Fruit fly (Drosophila melanogaster): ENCODE measurements around the gene CG13051.

CG13051 gene

dm6 chr3L:16309972-16310371, 45.1 kb upstream of the CG13051 start (continued):
- no peak for TF ChIP-seq Gug (GFP tag; IDR thresholded peaks at IDR 0.05)
- TF ChIP-seq salr (GFP tag; optimal IDR thresholded peaks at IDR 0.05): peak in 1 of 2 experiments; percentile 44
- TF ChIP-seq CG8319 (GFP tag; optimal IDR thresholded peaks at IDR 0.05): no peak
- peak; percentile 74 for TF ChIP-seq Eip78C (GFP tag)
- peak; percentile 29 for TF ChIP-seq net (GFP tag; optimal IDR thresholded peaks at IDR 0.05)
- TF ChIP-seq Lpt (GFP tag; optimal IDR thresholded peaks at IDR 0.05): peak; percentile 56
- TF ChIP-seq fd85E (GFP tag; optimal IDR thresholded peaks at IDR 0.05): no peak
- peak; percentile 77 for TF ChIP-seq Hr4 (GFP tag; optimal IDR thresholded peaks at IDR 0.05)
- TF ChIP-seq CG10669 (GFP tag; optimal IDR thresholded peaks at IDR 0.05): no peak
- peak; percentile 8 for TF ChIP-seq CG11762 (GFP tag; optimal IDR thresholded peaks at IDR 0.05; ENCODE audit: insufficient read depth)
- TF ChIP-seq CG6808 (GFP tag; optimal IDR thresholded peaks at IDR 0.05): no peak
- TF ChIP-seq CG8632 (GFP tag; optimal IDR thresholded peaks at IDR 0.05): no peak
- TF ChIP-seq CG6276 (GFP tag; optimal IDR thresholded peaks at IDR 0.05): peak; percentile 69
- TF ChIP-seq CG6163 (GFP tag; IDR thresholded peaks at IDR 0.05): peak; percentile 72; the same call in 2 of the 3 replicates
- TF ChIP-seq Sox102F (GFP tag; optimal IDR thresholded peaks at IDR 0.05): no peak
- TF ChIP-seq spab (GFP tag; optimal IDR thresholded peaks at IDR 0.05): no peak
- no peak for TF ChIP-seq CG9139 (GFP tag; optimal IDR thresholded peaks at IDR 0.05)
- peak; percentile 16 for TF ChIP-seq CG7368 (GFP tag; optimal IDR thresholded peaks at IDR 0.05)

- TF ChIP-seq dac (GFP tag; optimal IDR thresholded peaks at IDR 0.05) (no peak), Hr39 (GFP tag; optimal IDR thresholded peaks at IDR 0.05) (no peak), CG3032 (tag; optimal IDR thresholded peaks at IDR 0.05) (no peak), CG6792 (GFP tag; optimal IDR thresholded peaks at IDR 0.05) (no peak), salr (GFP tag; optimal IDR thresholded peaks at IDR 0.05) (no peak), CG6808 (GFP tag; optimal IDR thresholded peaks at IDR 0.05) (no peak), CG15336 (GFP tag; IDR thresholded peaks at IDR 0.05) (no peak), fd59A (GFP tag; optimal IDR thresholded peaks at IDR 0.05) (no peak), Sox102F (GFP tag; optimal IDR thresholded peaks at IDR 0.05) (no peak), Hr4 (GFP tag; optimal IDR thresholded peaks at IDR 0.05) (no peak)
Measured at dm6 chr3L:16308380-16308779, 43.5 kb upstream of the CG13051 start, which contains the start of gene CG13042. Gene CG13042, minus strand, starts transcription at chr3L:16308480.

- TF ChIP-seq svp (GFP tag): peak; percentile 30
- no peak for TF ChIP-seq Met (GFP tag; optimal IDR thresholded peaks at IDR 0.05)
Measured at dm6 chr3L:16305820-16306650, 41.1 kb upstream of the CG13051 start, which contains the start of the genes CG13043 and CG13063. Gene CG13043, minus strand, starts transcription at chr3L:16305870. Gene CG13063, plus strand, starts transcription at chr3L:16306600.

- TF ChIP-seq CG6808 (GFP tag; optimal IDR thresholded peaks at IDR 0.05): no peak
- TF ChIP-seq esn (GFP tag; optimal IDR thresholded peaks at IDR 0.05): no peak
- no peak for TF ChIP-seq Hr4 (GFP tag; optimal IDR thresholded peaks at IDR 0.05)
- no peak for TF ChIP-seq Gug (GFP tag; IDR thresholded peaks at IDR 0.05)
- TF ChIP-seq Ets21C (GFP tag; optimal IDR thresholded peaks at IDR 0.05): no peak
Measured at dm6 chr3L:16303982-16304381, 39.1 kb upstream of the CG13051 start, which contains the start of gene CG43249. Gene CG43249, plus strand, starts transcription at chr3L:16304282.

- TF ChIP-seq eg (GFP tag; IDR thresholded peaks at IDR 0.05): no peak
- peak; percentile 41 for TF ChIP-seq Blimp-1 (GFP tag; optimal IDR thresholded peaks at IDR 0.05)
Measured at dm6 chr3L:16303078-16303477, 38.2 kb upstream of the CG13051 start, which contains the start of gene CG13044. Gene CG13044, minus strand, starts transcription at chr3L:16303178.

dm6 chr3L:16301153-16301552, 36.3 kb upstream of the CG13051 start, which contains the start of gene CG4982:
Gene CG4982, plus strand, starts transcription at chr3L:16301453.
- TF ChIP-seq esn (GFP tag; optimal IDR thresholded peaks at IDR 0.05): no peak
- no peak for TF ChIP-seq spab (GFP tag; optimal IDR thresholded peaks at IDR 0.05)
- TF ChIP-seq dac (GFP tag; optimal IDR thresholded peaks at IDR 0.05): no peak
- no peak for TF ChIP-seq CG8632 (GFP tag; optimal IDR thresholded peaks at IDR 0.05)
- no peak for TF ChIP-seq CG34406 (GFP tag; optimal IDR thresholded peaks at IDR 0.05)
- no peak for TF ChIP-seq Sox102F (GFP tag; optimal IDR thresholded peaks at IDR 0.05)
- no peak for TF ChIP-seq fd59A (GFP tag; optimal IDR thresholded peaks at IDR 0.05)
- TF ChIP-seq OdsH (GFP tag; optimal IDR thresholded peaks at IDR 0.05): no peak
- no peak for TF ChIP-seq ss (GFP tag; optimal IDR thresholded peaks at IDR 0.05)
- TF ChIP-seq CG6163 (GFP tag; IDR thresholded peaks at IDR 0.05): no peak
- no peak for TF ChIP-seq CG10669 (GFP tag; optimal IDR thresholded peaks at IDR 0.05)
- no peak for TF ChIP-seq CG1621 (tag; optimal IDR thresholded peaks at IDR 0.05)
- no peak for TF ChIP-seq CG4318 (GFP tag; optimal IDR thresholded peaks at IDR 0.05)
- TF ChIP-seq CG11902 (GFP tag; optimal IDR thresholded peaks at IDR 0.05): no peak
- TF ChIP-seq CG10631 (GFP tag; optimal IDR thresholded peaks at IDR 0.05): no peak

All from whole organism, prepupa.